Fruit fly (Drosophila melanogaster): ENCODE measurements around the gene subdued.
A peak's percentile ranks its signal among the peaks of the same experiment; 100 is the strongest.

subdued gene

dm6 chr3R:19620953-19621352 is 21.6 kb downstream of the subdued start (continued):
- TF ChIP-seq CG42726 (GFP tag; IDR thresholded peaks at IDR 0.05; ENCODE audit: partially characterized antibody) = no peak
- no peak for TF ChIP-seq CG3163 (GFP tag; optimal IDR thresholded peaks at IDR 0.05)
- no peak for TF ChIP-seq Ravus (GFP tag; IDR thresholded peaks at IDR 0.05)
- TF ChIP-seq org-1 (GFP tag; optimal IDR thresholded peaks at IDR 0.05) = no peak
- TF ChIP-seq gsb (GFP tag; IDR thresholded peaks at IDR 0.05) = no peak
- no peak for TF ChIP-seq Hr51 (GFP tag; optimal IDR thresholded peaks at IDR 0.05)
- no peak for TF ChIP-seq Spps (tag; optimal IDR thresholded peaks at IDR 0.05)
- TF ChIP-seq TFAM (GFP tag; optimal IDR thresholded peaks at IDR 0.05) = no peak
- TF ChIP-seq Sox100B (GFP tag; optimal IDR thresholded peaks at IDR 0.05) = no peak
- TF ChIP-seq mirr (GFP tag; optimal IDR thresholded peaks at IDR 0.05) = peak; percentile 54
- TF ChIP-seq tna (GFP tag; IDR thresholded peaks at IDR 0.05; ENCODE audit: partially characterized antibody) = no peak
- TF ChIP-seq row (GFP tag; IDR thresholded peaks at IDR 0.05) = no peak
- TF ChIP-seq unc-4 (GFP tag; IDR thresholded peaks at IDR 0.05; ENCODE audit: partially characterized antibody) = no peak
- no peak for TF ChIP-seq CHES-1-like (GFP tag; optimal IDR thresholded peaks at IDR 0.05)
- no peak for TF ChIP-seq h (optimal IDR thresholded peaks at IDR 0.05)
- no peak for TF ChIP-seq Side (GFP tag; optimal IDR thresholded peaks at IDR 0.05)
- no peak for TF ChIP-seq Dek (tag; optimal IDR thresholded peaks at IDR 0.05)
- TF ChIP-seq CG8478 (optimal IDR thresholded peaks at IDR 0.05) = no peak
- TF ChIP-seq CG15479 (GFP tag; optimal IDR thresholded peaks at IDR 0.05) = no peak
- no peak for TF ChIP-seq CG17829 (tag; optimal IDR thresholded peaks at IDR 0.05)
- TF ChIP-seq fd3F (GFP tag; optimal IDR thresholded peaks at IDR 0.05) = no peak
- peak; percentile 74; the same call in 1 of the 3 replicates for TF ChIP-seq CG34422 (GFP tag; IDR thresholded peaks at IDR 0.05)
- no peak for TF ChIP-seq pnt (GFP tag; optimal IDR thresholded peaks at IDR 0.05)
- TF ChIP-seq stwl (tag; optimal IDR thresholded peaks at IDR 0.05) = no peak
- TF ChIP-seq CG34376 (GFP tag; optimal IDR thresholded peaks at IDR 0.05) = peak; percentile 48
- no peak for TF ChIP-seq CG14965 (GFP tag; optimal IDR thresholded peaks at IDR 0.05; ENCODE audit: borderline replicate concordance)
- no peak for TF ChIP-seq CG11695 (GFP tag; IDR thresholded peaks at IDR 0.05)
- TF ChIP-seq CG18011 (GFP tag; optimal IDR thresholded peaks at IDR 0.05) = no peak
- no peak for TF ChIP-seq lmd (GFP tag; IDR thresholded peaks at IDR 0.05)
- TF ChIP-seq eve (GFP tag; optimal IDR thresholded peaks at IDR 0.05) = no peak
- peak; percentile 20; the same call in 1 of the 2 replicates for TF ChIP-seq sob (GFP tag; IDR thresholded peaks at IDR 0.05)
- no peak for TF ChIP-seq Nf-YA (GFP tag; IDR thresholded peaks at IDR 0.05)
- peak; percentile 78 for TF ChIP-seq abd-A (tag; optimal IDR thresholded peaks at IDR 0.05)
- no peak for TF ChIP-seq CG9437 (GFP tag; optimal IDR thresholded peaks at IDR 0.05)
- no peak for TF ChIP-seq Max (GFP tag; optimal IDR thresholded peaks at IDR 0.05)
- TF ChIP-seq croc (GFP tag; conservative IDR thresholded peaks at IDR 0.05) = no peak
- no peak for TF ChIP-seq CG1832 (GFP tag; optimal IDR thresholded peaks at IDR 0.05)
- TF ChIP-seq sens (GFP tag) = no peak
- TF ChIP-seq CG2116 (GFP tag; optimal IDR thresholded peaks at IDR 0.05) = no peak
- TF ChIP-seq gce (GFP tag; IDR thresholded peaks at IDR 0.05) = no peak
- no peak for TF ChIP-seq Ada2b (GFP tag; IDR thresholded peaks at IDR 0.05)
- TF ChIP-seq sens-2 (GFP tag; IDR thresholded peaks at IDR 0.05) = 0 out of 2 replicates have a peak, but pooled peaks have one; percentile 8
- TF ChIP-seq CG11560 (tag; IDR thresholded peaks at IDR 0.05) = no peak
- TF ChIP-seq CG3726 (GFP tag; IDR thresholded peaks at IDR 0.05) = no peak
- 0 out of 3 replicates have a peak, but pooled peaks have one; percentile 16 for TF ChIP-seq CG11456 (GFP tag; IDR thresholded peaks at IDR 0.05)
- no peak for TF ChIP-seq CG8290 (GFP tag; optimal IDR thresholded peaks at IDR 0.05)
- peak in 1 of 2 experiments; percentile 41 for TF ChIP-seq CG8290 (tag; optimal IDR thresholded peaks at IDR 0.05)
- 0 out of 3 replicates have a peak, but pooled peaks have one; percentile 13 for TF ChIP-seq otp (GFP tag; IDR thresholded peaks at IDR 0.05)
- peak; percentile 89 for TF ChIP-seq CG12769 (tag; optimal IDR thresholded peaks at IDR 0.05)
- TF ChIP-seq Pdp1 (GFP tag; optimal IDR thresholded peaks at IDR 0.05) = peak in 1 of 2 experiments; percentile 13
- peak; percentile 73 for TF ChIP-seq Jarid2 (GFP tag; optimal IDR thresholded peaks at IDR 0.05)
- TF ChIP-seq bigmax (GFP tag; optimal IDR thresholded peaks at IDR 0.05) = no peak

Measured in whole organism, embryonic.